Fruit fly (Drosophila melanogaster) whole organism, embryonic: ENCODE results near the gene CG7409.

Experiments
- Awh ChIP-seq: fragments of 200-800 bp; sonication (Bioruptor generic); IDR thresholded peaks from 2 replicates; pipeline ENCODE4, ENCODE4 v1.3.6; 2022; ENCODE audit warnings: missing biosample characterization, missing genetic modification characterization
- Bgb ChIP-seq: fragments of 200-800 bp; sonication (Bioruptor generic); IDR thresholded peaks from 2 replicates; pipeline ENCODE4 v1.3.6; 2022; ENCODE audit warnings: missing biosample characterization, missing genetic modification characterization; ENCODE audit not compliant: partially characterized antibody
- CG10147 ChIP-seq: fragments of 200-800 bp; sonication (Bioruptor generic); optimal IDR thresholded peaks from 2 replicates; lab custom pipeline; 2019; ENCODE audit warnings: missing biosample characterization, mild to moderate bottlenecking, missing genetic modification characterization, moderate library complexity
- CG10321 ChIP-seq: fragments of 200-800 bp; sonication (Bioruptor generic); IDR thresholded peaks from 2 replicates; pipeline ENCODE4 v1.3.6; 2022; ENCODE audit warnings: missing biosample characterization, missing genetic modification characterization
- CG10431 ChIP-seq: fragments of 200-800 bp; sonication (Bioruptor generic); optimal IDR thresholded peaks from 3 replicates; lab custom pipeline; 2018; ENCODE audit warnings: missing biosample characterization, mild to moderate bottlenecking, missing genetic modification characterization
- CG10654 ChIP-seq: fragments of 200-800 bp; sonication (Bioruptor generic); optimal IDR thresholded peaks from 2 replicates; lab custom pipeline; 2016; ENCODE audit warnings: missing biosample characterization, missing genetic modification characterization
- CG10979 ChIP-seq: fragments of 200-800 bp; sonication (Bioruptor generic); optimal IDR thresholded peaks from 2 replicates; lab custom pipeline; 2018; ENCODE audit warnings: missing biosample characterization, mild to moderate bottlenecking, missing genetic modification characterization, moderate library complexity
- CG11560 ChIP-seq: fragments of 200-800 bp; sonication (Bioruptor generic); IDR thresholded peaks from 3 replicates; pipeline ENCODE4 v1.3.6; 2022; ENCODE audit warnings: missing biosample characterization, missing genetic modification characterization
- CG12236 ChIP-seq: fragments of 200-800 bp; sonication (Bioruptor generic); optimal IDR thresholded peaks from 2 replicates; lab custom pipeline; 2016; ENCODE audit warnings: missing biosample characterization, missing genetic modification characterization
- CG15269 ChIP-seq: fragments of 200-800 bp; sonication (Bioruptor generic); optimal IDR thresholded peaks from 2 replicates; lab custom pipeline; 2018; ENCODE audit warnings: missing biosample characterization, mild to moderate bottlenecking, missing genetic modification characterization, moderate library complexity
- CG15601 ChIP-seq: fragments of 200-800 bp; sonication (Bioruptor generic); optimal IDR thresholded peaks from 3 replicates; lab custom pipeline; 2019; ENCODE audit warnings: missing biosample characterization, mild to moderate bottlenecking, missing genetic modification characterization, moderate library complexity
- CG17328 ChIP-seq: fragments of 200-800 bp; sonication (Bioruptor generic); IDR thresholded peaks from 2 replicates; pipeline ENCODE4 v1.3.6; 2022; ENCODE audit warnings: missing biosample characterization, missing genetic modification characterization
- CG2116 ChIP-seq: fragments of 200-800 bp; sonication (Bioruptor generic); optimal IDR thresholded peaks from 3 replicates; lab custom pipeline; 2018; ENCODE audit warnings: missing biosample characterization, mild to moderate bottlenecking, missing genetic modification characterization
- CG2199 ChIP-seq: fragments of 200-800 bp; sonication (Bioruptor generic); IDR thresholded peaks from 3 replicates; pipeline ENCODE4 v1.3.6; 2022; ENCODE audit warnings: missing biosample characterization, missing genetic modification characterization
- CG34376 ChIP-seq: fragments of 200-800 bp; sonication (Bioruptor generic); optimal IDR thresholded peaks from 2 replicates; lab custom pipeline; 2018; ENCODE audit warnings: missing biosample characterization, mild to moderate bottlenecking, missing genetic modification characterization
- CG4328 ChIP-seq: fragments of 200-800 bp; sonication (Bioruptor generic); optimal IDR thresholded peaks from 3 replicates; lab custom pipeline; 2017; ENCODE audit warnings: missing biosample characterization, missing genetic modification reagents, missing genetic modification characterization
- CG4730 ChIP-seq: fragments of 200-800 bp; sonication (Bioruptor generic); IDR thresholded peaks from 2 replicates; pipeline ENCODE4 v1.3.6; 2022; ENCODE audit warnings: missing biosample characterization, missing genetic modification characterization
- CG6854 ChIP-seq: fragments of 200-800 bp; sonication (Bioruptor generic); optimal IDR thresholded peaks from 3 replicates; lab custom pipeline; 2017; ENCODE audit warnings: missing biosample characterization, mild to moderate bottlenecking, missing genetic modification characterization
- CG7372 ChIP-seq: fragments of 200-800 bp; sonication (Bioruptor generic); IDR thresholded peaks from 2 replicates; pipeline ENCODE4 v1.3.6; 2022; ENCODE audit warnings: missing biosample characterization, missing genetic modification characterization
- CG8290 ChIP-seq, 3 experiments: fragments of 200-800 bp; sonication (Bioruptor generic); optimal IDR thresholded peaks; 2 replicates each; lab custom pipeline; 2016 to 2019; ENCODE audit warnings: missing biosample characterization in 3 of 3, missing genetic modification characterization in 3 of 3, mild to moderate bottlenecking in 2 of 3, moderate library complexity in 1 of 3
- D ChIP-seq, 2 experiments: fragments of 200-800 bp in 1 of 2; fragments of >200 bp in 1 of 2; sonication (Bioruptor generic) in 1 of 2; optimal IDR thresholded peaks; 2 replicates in 1 of 2; 3 replicates in 1 of 2; lab custom pipeline; 2017; ENCODE audit warnings: mild to moderate bottlenecking in 1 of 2, missing biosample characterization in 1 of 2, missing genetic modification characterization in 1 of 2, missing genetic modification reagents in 1 of 2
- Dp ChIP-seq: fragments of 200-800 bp; sonication (Bioruptor generic); optimal IDR thresholded peaks from 2 replicates; lab custom pipeline; 2018; ENCODE audit warnings: missing biosample characterization, mild to moderate bottlenecking, missing genetic modification characterization, moderate library complexity
- Ets65A ChIP-seq: fragments of 200-800 bp; sonication (Bioruptor generic); peaks from one replicate; lab custom pipeline; 2016; ENCODE audit warnings: missing biosample characterization, missing genetic modification characterization
- GATAe ChIP-seq: fragments of 200-800 bp; sonication (Bioruptor generic); conservative IDR thresholded peaks from 2 replicates; pipeline ENCODE4 v1.3.6; 2022; ENCODE audit warnings: missing biosample characterization, missing genetic modification characterization
- Gug ChIP-seq: fragments of 200-800 bp; sonication (Bioruptor generic); IDR thresholded peaks from 4 replicates; pipeline ENCODE4 v1.3.6; 2022; ENCODE audit warnings: missing biosample characterization, missing genetic modification characterization
- H15 ChIP-seq: fragments of 200-800 bp; sonication (Bioruptor generic); IDR thresholded peaks from 3 replicates; pipeline ENCODE4 v1.3.6; 2022; ENCODE audit warnings: missing biosample characterization, missing genetic modification characterization
- HmgZ ChIP-seq: fragments of 200-800 bp; sonication (Bioruptor generic); optimal IDR thresholded peaks from 2 replicates; lab custom pipeline; 2018; ENCODE audit warnings: missing biosample characterization, mild to moderate bottlenecking, missing genetic modification characterization
- Hr3 ChIP-seq: fragments of 200-800 bp; sonication (Bioruptor generic); optimal IDR thresholded peaks from 3 replicates; lab custom pipeline; 2016; ENCODE audit warnings: missing biosample characterization, missing genetic modification characterization
- Max ChIP-seq: fragments of 200-800 bp; sonication (Bioruptor generic); optimal IDR thresholded peaks from 2 replicates; lab custom pipeline; 2016; ENCODE audit warnings: missing biosample characterization, mild to moderate bottlenecking, missing genetic modification characterization
- Myb ChIP-seq: fragments of 200-800 bp; sonication (Bioruptor generic); optimal IDR thresholded peaks from 2 replicates; lab custom pipeline; 2016; ENCODE audit warnings: missing biosample characterization, missing genetic modification characterization
- Rfx ChIP-seq: fragments of 200-800 bp; sonication (Bioruptor generic); IDR thresholded peaks from 2 replicates; pipeline ENCODE4 v1.3.6; 2022; ENCODE audit warnings: missing biosample characterization, missing genetic modification characterization
- bab2 ChIP-seq: fragments of 200-800 bp; sonication (Bioruptor generic); optimal IDR thresholded peaks from 2 replicates; lab custom pipeline; 2016; ENCODE audit warnings: missing biosample characterization, missing genetic modification characterization
- bbx ChIP-seq: fragments of 200-800 bp; sonication (Bioruptor generic); IDR thresholded peaks from 2 replicates; pipeline ENCODE4 v1.3.6; 2022; ENCODE audit warnings: missing biosample characterization, missing genetic modification characterization; ENCODE audit not compliant: partially characterized antibody
- cad ChIP-seq: fragments of >200 bp; optimal IDR thresholded peaks from 2 replicates; lab custom pipeline; 2017; ENCODE audit warnings: missing biosample characterization, missing genetic modification characterization
- caup ChIP-seq: fragments of 200-800 bp; sonication (Bioruptor generic); optimal IDR thresholded peaks from 3 replicates; lab custom pipeline; 2017; ENCODE audit warnings: missing biosample characterization, mild to moderate bottlenecking, missing genetic modification characterization, moderate library complexity; ENCODE audit not compliant: severe bottlenecking
- ems ChIP-seq: fragments of 200-800 bp; sonication (Bioruptor generic); optimal IDR thresholded peaks from 3 replicates; lab custom pipeline; 2016; ENCODE audit warnings: missing biosample characterization, missing genetic modification characterization
- exex ChIP-seq: fragments of 200-800 bp; sonication (Bioruptor generic); optimal IDR thresholded peaks from 4 replicates; lab custom pipeline; 2018; ENCODE audit warnings: missing biosample characterization, mild to moderate bottlenecking, missing genetic modification characterization, moderate library complexity
- grn ChIP-seq: fragments of 200-800 bp; sonication (Bioruptor generic); optimal IDR thresholded peaks from 3 replicates; lab custom pipeline; 2017; ENCODE audit warnings: missing biosample characterization, missing genetic modification characterization
- ham ChIP-seq: fragments of 200-800 bp; sonication (Bioruptor generic); IDR thresholded peaks from 2 replicates; pipeline ENCODE4 v1.3.6; 2022; ENCODE audit warnings: missing biosample characterization, missing genetic modification characterization
- hb ChIP-seq: fragments of 200-800 bp; sonication (Bioruptor generic); IDR thresholded peaks from 3 replicates; pipeline ENCODE4 v1.3.6; 2022; ENCODE audit warnings: missing biosample characterization, missing genetic modification characterization; ENCODE audit not compliant: partially characterized antibody
- mirr ChIP-seq: fragments of 200-800 bp; sonication (Bioruptor generic); optimal IDR thresholded peaks from 3 replicates; lab custom pipeline; 2018; ENCODE audit warnings: missing biosample characterization, mild to moderate bottlenecking, missing genetic modification characterization
- nerfin-2 ChIP-seq: fragments of 200-800 bp; sonication (Bioruptor generic); IDR thresholded peaks from 2 replicates; pipeline ENCODE4 v1.3.6; 2022; ENCODE audit warnings: missing biosample characterization, missing genetic modification characterization; ENCODE audit not compliant: partially characterized antibody
- nom ChIP-seq: fragments of 200-800 bp; sonication (Bioruptor generic); optimal IDR thresholded peaks from 2 replicates; lab custom pipeline; 2017; ENCODE audit warnings: missing biosample characterization, missing genetic modification characterization, mild to moderate bottlenecking, moderate library complexity, missing genetic modification reagents
- pita ChIP-seq: fragments of 200-800 bp; sonication (Bioruptor generic); optimal IDR thresholded peaks from 2 replicates; lab custom pipeline; 2017; ENCODE audit warnings: missing biosample characterization, mild to moderate bottlenecking, missing genetic modification characterization
- pum ChIP-seq: fragments of 200-800 bp; sonication (Bioruptor generic); optimal IDR thresholded peaks from 2 replicates; lab custom pipeline; 2016; ENCODE audit warnings: missing biosample characterization, missing genetic modification characterization
- rib ChIP-seq: fragments of 200-800 bp; sonication (Bioruptor generic); IDR thresholded peaks from 2 replicates; pipeline ENCODE4 v1.3.6; 2022; ENCODE audit warnings: missing biosample characterization, missing genetic modification characterization
- run ChIP-seq: fragments of 200-800 bp; sonication (Bioruptor generic); optimal IDR thresholded peaks from 3 replicates; lab custom pipeline; 2018; ENCODE audit warnings: missing biosample characterization, mild to moderate bottlenecking, missing genetic modification characterization
- sd ChIP-seq: fragments of 200-800 bp; sonication (Bioruptor generic); optimal IDR thresholded peaks from 3 replicates; lab custom pipeline; 2018; ENCODE audit warnings: missing biosample characterization, mild to moderate bottlenecking, missing genetic modification characterization, moderate library complexity
- sob ChIP-seq: fragments of 200-800 bp; sonication (Bioruptor generic); IDR thresholded peaks from 2 replicates; pipeline ENCODE4 v1.3.6; 2022; ENCODE audit warnings: missing biosample characterization, missing genetic modification characterization
- sug ChIP-seq: fragments of 200-800 bp; optimal IDR thresholded peaks from 2 replicates; lab custom pipeline; 2019; ENCODE audit warnings: missing biosample characterization, mild to moderate bottlenecking, missing genetic modification characterization, moderate library complexity
- tup ChIP-seq: fragments of 200-800 bp; sonication (Bioruptor generic); optimal IDR thresholded peaks from 2 replicates; lab custom pipeline; 2016; ENCODE audit warnings: missing biosample characterization, mild to moderate bottlenecking, missing genetic modification characterization, moderate library complexity
- zfh2 ChIP-seq: fragments of 200-800 bp; sonication (Bioruptor generic); optimal IDR thresholded peaks from 2 replicates; lab custom pipeline; 2016; ENCODE audit warnings: missing biosample characterization, missing genetic modification characterization

The CG7409 gene

dm6 chr3L:7721527-7721926 lies 32.7 kb upstream of the CG7409 start:
- TF ChIP-seq CG4730 (no peak), sd (peak; percentile 65), HmgZ (tag; lab: Kevin White, UChicago) (peak; percentile 49), mirr (GFP tag; lab: Kevin White, UChicago) (peak; percentile 85), ems (GFP tag; lab: Kevin White, UChicago) (no peak), Myb (GFP tag; lab: Kevin White, UChicago) (no peak), bab2 (no peak), pita (GFP tag; lab: Kevin White, UChicago) (no peak), CG10654 (GFP tag; lab: Kevin White, UChicago) (no peak), CG8290 (GFP tag; optimal IDR thresholded peaks at IDR 0.05; lab: Kevin White, UChicago) (no peak), CG8290 (tag; optimal IDR thresholded peaks at IDR 0.05; lab: Kevin White, UChicago) (peak in 1 of 2 experiments; percentile 13), nom (GFP tag; lab: Kevin White, UChicago) (no peak), Dp (no peak), sug (peak; percentile 99), Awh (GFP tag; lab: Robert Waterston, UW) (no peak), Gug (no peak), CG2116 (GFP tag; lab: Kevin White, UChicago) (no peak), D (optimal IDR thresholded peaks at IDR 0.05; lab: Kevin White, UChicago) (no peak), D (GFP tag; optimal IDR thresholded peaks at IDR 0.05; lab: Kevin White, UChicago) (no peak), pum (GFP tag; lab: Kevin White, UChicago) (no peak), GATAe (peak; percentile 85), ham (GFP tag; lab: Robert Waterston, UW) (no peak), CG34376 (GFP tag; lab: Kevin White, UChicago) (peak; percentile 70), CG2199 (no peak), run (tag; lab: Kevin White, UChicago) (no peak), exex (tag; lab: Kevin White, UChicago) (peak; percentile 91), CG10431 (GFP tag; lab: Kevin White, UChicago) (no peak), rib (GFP tag; lab: Robert Waterston, UW) (peak; percentile 52; the same call in 1 of the 2 replicates), tup (GFP tag; lab: Kevin White, UChicago) (no peak), cad (GFP tag; lab: Kevin White, UChicago) (no peak), CG15269 (no peak), bbx (no peak), CG10147 (no peak), caup (GFP tag; lab: Kevin White, UChicago) (no peak), grn (GFP tag; lab: Kevin White, UChicago) (peak; percentile 34), CG10979 (tag; lab: Kevin White, UChicago) (no peak)

dm6 chr3L:7726285-7726684 lies 27.9 kb upstream of the CG7409 start, which contains the start of gene CG7457:
Gene CG7457 (minus strand): TSS chr3L:7726473.
- TF ChIP-seq sob: no peak
- TF ChIP-seq CG7372 (GFP tag; lab: Robert Waterston, UW): no peak
- peak; percentile 86 for TF ChIP-seq nerfin-2 (GFP tag; lab: Robert Waterston, UW)
- no peak for TF ChIP-seq CG6854 (GFP tag; lab: Kevin White, UChicago)
- TF ChIP-seq Bgb (GFP tag; lab: Robert Waterston, UW): peak; percentile 97
- no peak for TF ChIP-seq Hr3 (GFP tag; lab: Kevin White, UChicago)
- no peak for TF ChIP-seq zfh2
- no peak for TF ChIP-seq CG12236 (GFP tag; lab: Kevin White, UChicago)
- TF ChIP-seq CG11560 (tag; lab: Robert Waterston, UW): no peak; the same call in 2 of the 3 replicates
- peak; percentile 62 for TF ChIP-seq Dp
- TF ChIP-seq hb (GFP tag; lab: Robert Waterston, UW): peak; percentile 90
- TF ChIP-seq CG10431 (GFP tag; lab: Kevin White, UChicago): no peak
- TF ChIP-seq CG17328 (GFP tag; lab: Robert Waterston, UW): 0 out of 2 replicates have a peak, but pooled peaks have one; percentile 14
- no peak for TF ChIP-seq CG10321 (GFP tag; lab: Robert Waterston, UW)
- TF ChIP-seq Max: no peak
- no peak for TF ChIP-seq H15 (GFP tag; lab: Robert Waterston, UW)
- peak; percentile 54 for TF ChIP-seq CG15601 (tag; lab: Kevin White, UChicago)
- TF ChIP-seq CG4328 (GFP tag; lab: Kevin White, UChicago): no peak
- no peak for TF ChIP-seq Ets65A (GFP tag; lab: Kevin White, UChicago)
- 0 out of 2 replicates have a peak, but pooled peaks have one; percentile 23 for TF ChIP-seq Rfx (GFP tag; lab: Robert Waterston, UW)
